Fruit fly (Drosophila melanogaster) whole organism, pupa: Measurements from ENCODE around the gene CG31898.
A peak's percentile ranks its signal among the peaks of the same experiment; 100 is the strongest.

Experiments used
- CG10348 ChIP-seq: fragments of 200-800 bp; sonication (Bioruptor generic); IDR thresholded peaks from 2 replicates; pipeline ENCODE4 v1.3.6; 2022; ENCODE audit warnings: missing biosample characterization, missing genetic modification characterization
- CG12605 ChIP-seq: fragments of 200-800 bp; sonication (Bioruptor generic); IDR thresholded peaks from 2 replicates; pipeline ENCODE4 v1.3.6; 2022; ENCODE audit warnings: missing biosample characterization, missing genetic modification characterization
- CG13204 ChIP-seq: fragments of 200-800 bp; sonication (Bioruptor generic); optimal IDR thresholded peaks from 2 replicates; lab custom pipeline; 2018; ENCODE audit warnings: missing biosample characterization, mild to moderate bottlenecking, missing genetic modification characterization, moderate library complexity
- CG14655 ChIP-seq: fragments of 200-800 bp; sonication (Bioruptor generic); optimal IDR thresholded peaks from 3 replicates; lab custom pipeline; 2017; ENCODE audit warnings: mild to moderate bottlenecking, missing biosample characterization, missing genetic modification reagents, missing genetic modification characterization
- CG15710 ChIP-seq: fragments of 200-800 bp; sonication (Bioruptor generic); optimal IDR thresholded peaks from 2 replicates; lab custom pipeline; 2018; ENCODE audit warnings: missing biosample characterization, mild to moderate bottlenecking, missing genetic modification characterization, moderate library complexity
- CG34367 ChIP-seq: fragments of 200-800 bp; sonication (Bioruptor generic); optimal IDR thresholded peaks from 2 replicates; lab custom pipeline; 2018; ENCODE audit warnings: missing biosample characterization, mild to moderate bottlenecking, missing genetic modification characterization
- CG4496 ChIP-seq: fragments of 200-800 bp; sonication (Bioruptor generic); IDR thresholded peaks from 3 replicates; pipeline ENCODE4 v1.3.6; 2022; ENCODE audit warnings: missing biosample characterization, missing genetic modification characterization
- CG8159 ChIP-seq: fragments of 200-800 bp; sonication (Bioruptor generic); optimal IDR thresholded peaks from 3 replicates; lab custom pipeline; 2018; ENCODE audit warnings: missing biosample characterization, mild to moderate bottlenecking, missing genetic modification characterization, moderate library complexity
- CG8301 ChIP-seq: fragments of 200-800 bp; sonication (Bioruptor generic); optimal IDR thresholded peaks from 2 replicates; lab custom pipeline; 2018; ENCODE audit warnings: missing biosample characterization, mild to moderate bottlenecking, missing genetic modification characterization
- CG9948 ChIP-seq: fragments of 200-800 bp; sonication (Bioruptor generic); optimal IDR thresholded peaks from 2 replicates; lab custom pipeline; 2018; ENCODE audit warnings: missing biosample characterization, mild to moderate bottlenecking, missing genetic modification characterization, moderate library complexity
- EcR ChIP-seq: fragments of 200-800 bp; sonication (Bioruptor generic); optimal IDR thresholded peaks from 3 replicates; lab custom pipeline; 2019; ENCODE audit warnings: missing biosample characterization, missing genetic modification characterization, mild to moderate bottlenecking, moderate library complexity, missing genetic modification reagents
- Ets98B ChIP-seq: fragments of 200-800 bp; sonication (Bioruptor generic); IDR thresholded peaks from 2 replicates; pipeline ENCODE4 v1.3.6; 2022; ENCODE audit warnings: missing biosample characterization, missing genetic modification characterization
- Pif1B ChIP-seq: fragments of 200-800 bp; sonication (Bioruptor generic); optimal IDR thresholded peaks from 3 replicates; lab custom pipeline; 2016; ENCODE audit warnings: missing biosample characterization, missing genetic modification characterization
- rn ChIP-seq: fragments of 200-800 bp; sonication (Bioruptor generic); IDR thresholded peaks from 2 replicates; pipeline ENCODE4 v1.3.6; 2022; ENCODE audit warnings: missing biosample characterization, missing genetic modification characterization

dm6 chr2L:8418113-8418885 lies 18.1 kb downstream of the CG31898 start:
- TF ChIP-seq EcR (GFP tag; lab: Kevin White, UChicago) (no peak), rn (no peak), CG14655 (GFP tag; lab: Kevin White, UChicago) (no peak), CG10348 (GFP tag; lab: Robert Waterston, UW) (no peak), CG13204 (GFP tag; lab: Kevin White, UChicago) (peak; percentile 18), CG15710 (tag; lab: Kevin White, UChicago) (no peak), CG8159 (tag; lab: Kevin White, UChicago) (no peak), Ets98B (GFP tag; lab: Robert Waterston, UW) (no peak), Pif1B (GFP tag; lab: Kevin White, UChicago) (no peak), CG4496 (GFP tag; lab: Robert Waterston, UW) (no peak), CG8301 (tag; lab: Kevin White, UChicago) (no peak), CG9948 (tag; lab: Kevin White, UChicago) (no peak), CG34367 (tag; lab: Kevin White, UChicago) (no peak), CG12605 (GFP tag; lab: Robert Waterston, UW) (no peak)
